Fruit fly (Drosophila melanogaster): ENCODE results near the gene CG8916.

CG8916 gene

DNA sequence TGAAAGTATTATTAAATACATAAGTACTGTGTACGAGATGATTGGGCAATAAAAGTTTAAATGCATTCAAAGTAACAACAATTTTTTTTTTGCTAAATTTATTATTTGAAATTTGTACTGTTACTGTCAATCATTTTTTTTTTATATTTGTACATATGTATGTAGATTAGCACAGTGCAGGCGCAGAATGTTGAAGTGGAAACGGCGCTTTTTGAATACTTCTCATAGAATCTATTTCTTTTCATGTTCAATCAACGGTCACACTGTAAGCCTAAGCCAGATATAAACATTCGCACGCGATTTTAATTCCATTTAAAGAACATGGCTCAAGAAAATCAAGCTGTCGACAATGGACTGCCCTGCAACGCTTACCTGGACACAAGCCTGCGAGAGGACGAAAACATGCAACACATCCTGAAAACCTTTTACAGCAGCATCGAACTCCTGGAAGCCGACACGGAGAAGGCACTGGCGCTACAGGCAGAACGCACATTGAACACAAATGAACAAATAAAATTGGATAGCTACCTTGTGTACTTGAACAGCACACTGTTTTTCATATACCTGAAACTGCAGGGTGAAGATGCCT lies 23.1 kb downstream of the CG8916 start, which contains the start of gene Rrp47 (continued):
- TF ChIP-seq seq (GFP tag; IDR thresholded peaks at IDR 0.05) (no peak), BEAF-32 (GFP tag; optimal IDR thresholded peaks at IDR 0.05) (peak; percentile 31), sqz (GFP tag; optimal IDR thresholded peaks at IDR 0.05) (peak; percentile 32), Dp (GFP tag; optimal IDR thresholded peaks at IDR 0.05) (peak; percentile 14), CG8290 (GFP tag; optimal IDR thresholded peaks at IDR 0.05) (peak; percentile 5), CG8290 (tag; optimal IDR thresholded peaks at IDR 0.05) (no peak), Oli (tag; optimal IDR thresholded peaks at IDR 0.05) (no peak), CG2199 (GFP tag; IDR thresholded peaks at IDR 0.05) (no peak), ash1 (GFP tag; optimal IDR thresholded peaks at IDR 0.05) (no peak), CG17186 (GFP tag; optimal IDR thresholded peaks at IDR 0.05) (peak; percentile 3), E2f1 (GFP tag; IDR thresholded peaks at IDR 0.05) (no peak), CG6689 (GFP tag; IDR thresholded peaks at IDR 0.05) (no peak), mld (GFP tag; IDR thresholded peaks at IDR 0.05; ENCODE audit: partially characterized antibody) (no peak), fu2 (GFP tag; optimal IDR thresholded peaks at IDR 0.05) (no peak), Awh (GFP tag; IDR thresholded peaks at IDR 0.05) (no peak), Taf1 (GFP tag; IDR thresholded peaks at IDR 0.05) (no peak), YL-1 (GFP tag; optimal IDR thresholded peaks at IDR 0.05) (peak; percentile 20), D19A (tag; optimal IDR thresholded peaks at IDR 0.05) (peak; percentile 8), ewg (GFP tag; optimal IDR thresholded peaks at IDR 0.05) (peak; percentile 1), Stat92E (GFP tag; optimal IDR thresholded peaks at IDR 0.05) (no peak), repo (GFP tag; optimal IDR thresholded peaks at IDR 0.05) (no peak), hb (GFP tag; IDR thresholded peaks at IDR 0.05; ENCODE audit: partially characterized antibody) (no peak), MBD-R2 (GFP tag; IDR thresholded peaks at IDR 0.05) (peak; percentile 76)

DNA sequence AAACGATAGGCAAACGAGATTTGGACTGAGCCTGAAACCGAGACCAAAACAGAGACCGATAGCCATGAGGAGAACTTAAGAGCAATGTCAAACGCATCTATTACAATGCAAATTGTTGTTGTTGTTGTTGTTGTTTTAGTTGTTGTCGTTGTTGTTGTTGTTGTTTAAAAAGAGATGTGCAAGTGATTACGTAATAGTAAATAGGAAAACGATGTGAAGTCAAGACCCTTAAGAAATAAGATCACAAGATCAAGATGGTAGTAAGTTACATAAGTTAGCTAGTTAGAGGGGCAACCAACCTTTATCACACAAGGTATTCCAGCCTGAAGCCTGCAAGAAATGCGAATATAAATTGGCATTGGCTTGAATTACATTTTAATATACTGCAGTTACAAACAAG lies 28.3 kb downstream of the CG8916 start:
- no peak for TF ChIP-seq nom (GFP tag; optimal IDR thresholded peaks at IDR 0.05)
- peak in 1 of 2 experiments; percentile 93 for TF ChIP-seq Pdp1 (GFP tag; optimal IDR thresholded peaks at IDR 0.05)

DNA sequence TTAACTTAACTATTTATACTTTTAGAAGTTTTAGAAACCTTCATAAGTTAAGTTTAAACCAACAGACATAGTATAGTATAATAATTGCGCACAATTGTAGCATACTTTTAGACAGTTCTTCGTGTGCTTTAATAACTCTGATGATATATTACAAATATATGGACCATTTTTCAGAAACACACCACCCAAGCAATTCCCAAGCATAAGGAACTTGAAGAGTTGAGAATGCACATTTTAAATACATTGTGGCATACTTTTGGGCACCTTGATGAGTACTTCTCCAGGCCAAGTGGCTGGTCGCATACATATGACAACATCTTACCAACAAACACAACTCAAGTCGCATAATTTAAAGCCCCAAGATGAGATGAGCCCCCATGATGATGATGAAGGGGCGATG lies 47.8 kb downstream of the CG8916 start:
- TF ChIP-seq sens (GFP tag), result peak; percentile 25
- peak; percentile 67 for TF ChIP-seq CG17612 (GFP tag; IDR thresholded peaks at IDR 0.05)
- TF ChIP-seq sna (GFP tag; IDR thresholded peaks at IDR 0.05; ENCODE audit: partially characterized antibody), result no peak
- TF ChIP-seq pum (GFP tag; optimal IDR thresholded peaks at IDR 0.05), result no peak
- no peak for TF ChIP-seq Usf (GFP tag; optimal IDR thresholded peaks at IDR 0.05)
- no peak for TF ChIP-seq CrebB (tag; optimal IDR thresholded peaks at IDR 0.05)
- TF ChIP-seq Hr39 (optimal IDR thresholded peaks at IDR 0.05), result no peak
- TF ChIP-seq CG8290 (GFP tag; optimal IDR thresholded peaks at IDR 0.05), result peak; percentile 83
- peak in 1 of 2 experiments; percentile 76 for TF ChIP-seq CG8290 (tag; optimal IDR thresholded peaks at IDR 0.05)

DNA sequence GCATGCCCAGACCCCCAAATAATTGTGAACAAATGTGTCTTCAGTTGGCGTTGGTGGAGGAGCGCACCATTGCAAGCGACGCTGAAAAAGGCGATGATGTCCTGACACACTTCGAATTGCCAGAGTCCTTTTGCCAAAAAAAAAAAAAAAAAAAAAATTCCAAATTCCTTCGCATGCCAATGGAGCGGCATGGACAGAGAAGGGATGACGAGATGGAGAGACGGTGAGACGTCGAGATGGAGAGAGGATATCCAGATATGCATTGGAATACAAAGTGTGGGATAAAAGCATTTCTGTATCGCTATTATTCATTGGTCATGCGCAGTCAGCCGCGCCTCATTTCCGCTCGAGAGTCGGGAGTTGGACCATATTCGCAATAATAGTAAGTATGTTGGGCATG lies 49.8 kb downstream of the CG8916 start:
- no peak for TF ChIP-seq H2.0 (GFP tag; IDR thresholded peaks at IDR 0.05)
- peak; percentile 55 for TF ChIP-seq sd (tag; optimal IDR thresholded peaks at IDR 0.05)
- no peak for TF ChIP-seq CG13775 (GFP tag; optimal IDR thresholded peaks at IDR 0.05)
- TF ChIP-seq CG13894 (tag; optimal IDR thresholded peaks at IDR 0.05), result peak; percentile 29
- peak; percentile 31 for TF ChIP-seq abd-A (tag; optimal IDR thresholded peaks at IDR 0.05)
- no peak for TF ChIP-seq H15 (GFP tag; IDR thresholded peaks at IDR 0.05)
- TF ChIP-seq danr (GFP tag; IDR thresholded peaks at IDR 0.05), result no peak
- TF ChIP-seq Trl (optimal IDR thresholded peaks at IDR 0.05), result peak in 1 of 2 experiments; percentile 17
- TF ChIP-seq Trl (GFP tag; optimal IDR thresholded peaks at IDR 0.05), result no peak
- TF ChIP-seq Deaf1 (tag; optimal IDR thresholded peaks at IDR 0.05), result peak; percentile 5
- no peak for TF ChIP-seq CG15073 (GFP tag; optimal IDR thresholded peaks at IDR 0.05)
- peak; percentile 56 for TF ChIP-seq ewg (GFP tag; optimal IDR thresholded peaks at IDR 0.05)
- peak; percentile 96 for TF ChIP-seq nerfin-1 (tag; optimal IDR thresholded peaks at IDR 0.05)

All from whole organism, embryonic.